Worm (Caenorhabditis elegans) whole organism, young adult: ENCODE data around the gene glrx-3.

Experiments
- B0035.1 ChIP-seq: sonication (generic microtip); optimal IDR thresholded peaks from 2 replicates; lab custom pipeline; 2016; ENCODE audit warnings: missing genetic modification characterization, mild to moderate bottlenecking, missing compliant biosample characterization, missing genotype, missing genetic modification reagents
- C17E4.6 ChIP-seq: fragments of 200-800 bp; sonication (Bioruptor generic); IDR thresholded peaks from 2 replicates; pipeline ENCODE4 v1.3.6; 2022; ENCODE audit warnings: missing genetic modification reagents, missing genetic modification characterization, missing compliant biosample characterization
- F23B12.7 ChIP-seq: sonication (generic microtip); optimal IDR thresholded peaks from 2 replicates; lab custom pipeline; 2017; ENCODE audit warnings: missing genetic modification characterization, mild to moderate bottlenecking, missing compliant biosample characterization, antibody characterized with exemption, moderate library complexity; ENCODE audit not compliant: insufficient read depth
- F33H1.4 ChIP-seq: fragments of 200-800 bp; sonication (Bioruptor generic); IDR thresholded peaks from 2 replicates; pipeline ENCODE4 v1.3.6; 2022; ENCODE audit warnings: missing genetic modification reagents, missing genetic modification characterization, missing compliant biosample characterization
- F37B4.10 ChIP-seq: fragments of 200-800 bp; sonication (Bioruptor generic); IDR thresholded peaks from 2 replicates; pipeline ENCODE4 v1.3.6; 2022; ENCODE audit warnings: missing genetic modification characterization, missing compliant biosample characterization
- F39B2.1 ChIP-seq: fragments of 200-800 bp; sonication (Bioruptor generic); IDR thresholded peaks from 2 replicates; pipeline ENCODE4 v1.3.6; 2022; ENCODE audit warnings: missing genetic modification reagents, missing genetic modification characterization, missing compliant biosample characterization
- K11D2.4 ChIP-seq: fragments of 200-800 bp; sonication (Bioruptor generic); IDR thresholded peaks from 2 replicates; pipeline ENCODE4 v1.3.6; 2022; ENCODE audit warnings: missing genetic modification reagents, missing genetic modification characterization, missing compliant biosample characterization
- Y53G8AR.9 ChIP-seq: fragments of 200-800 bp; sonication (Bioruptor generic); conservative IDR thresholded peaks from 2 replicates; pipeline ENCODE4 v1.3.6; 2022; ENCODE audit warnings: missing genetic modification reagents, missing genetic modification characterization, missing compliant biosample characterization
- Y67H2A.10 ChIP-seq: fragments of 200-800 bp; sonication (Bioruptor generic); conservative IDR thresholded peaks from 2 replicates; pipeline ENCODE4 v1.3.6; 2022; ENCODE audit warnings: missing genetic modification reagents, missing genetic modification characterization, missing compliant biosample characterization
- Y79H2A.3 ChIP-seq: fragments of 200-800 bp; sonication (Bioruptor generic); conservative IDR thresholded peaks from 2 replicates; pipeline ENCODE4 v1.3.6; 2022; ENCODE audit warnings: missing genetic modification reagents, missing genetic modification characterization, missing compliant biosample characterization
- akir-1 ChIP-seq: fragments of 200-800 bp; sonication (Bioruptor generic); optimal IDR thresholded peaks from 2 replicates; lab custom pipeline; 2018; ENCODE audit warnings: mild to moderate bottlenecking, missing genetic modification characterization, moderate library complexity, missing compliant biosample characterization
- aptf-3 ChIP-seq: fragments of 200-800 bp; sonication (Bioruptor generic); IDR thresholded peaks from 2 replicates; pipeline ENCODE4 v1.3.6; 2022; ENCODE audit warnings: missing genetic modification characterization, missing compliant biosample characterization
- bed-1 ChIP-seq: fragments of 200-800 bp; sonication (Bioruptor generic); IDR thresholded peaks from 2 replicates; pipeline ENCODE4 v1.3.6; 2022; ENCODE audit warnings: missing genetic modification reagents, missing genetic modification characterization, missing compliant biosample characterization
- bed-2 ChIP-seq: fragments of 200-800 bp; sonication (Bioruptor generic); IDR thresholded peaks from 2 replicates; pipeline ENCODE4 v1.3.6; 2022; ENCODE audit warnings: missing genetic modification reagents, missing genetic modification characterization, missing compliant biosample characterization
- ccch-3 ChIP-seq: fragments of 200-800 bp; sonication (Bioruptor generic); optimal IDR thresholded peaks from 2 replicates; lab custom pipeline; 2018; ENCODE audit warnings: mild to moderate bottlenecking, missing genetic modification characterization, missing compliant biosample characterization
- cebp-1 ChIP-seq, 2 experiments: fragments of 200-800 bp in 1 of 2; sonication (Bioruptor generic) in 1 of 2; sonication (generic microtip) in 1 of 2; IDR thresholded peaks in 1 of 2; optimal IDR thresholded peaks in 1 of 2; 2 replicates each; pipeline versions ENCODE4 v1.3.6 to Lab custom; 2017 to 2022; ENCODE audit warnings: missing compliant biosample characterization in 2 of 2, missing genetic modification characterization in 2 of 2, mild to moderate bottlenecking in 1 of 2, missing genetic modification reagents in 1 of 2, moderate library complexity in 1 of 2
- ceh-58 ChIP-seq: fragments of 200-800 bp; sonication (Bioruptor generic); IDR thresholded peaks from 2 replicates; pipeline ENCODE4 v1.3.6; 2022; ENCODE audit warnings: missing genetic modification characterization, missing compliant biosample characterization
- ceh-91 ChIP-seq: fragments of 200-800 bp; sonication (Bioruptor generic); IDR thresholded peaks from 2 replicates; pipeline ENCODE4 v1.3.6; 2022; ENCODE audit warnings: missing genetic modification reagents, missing genetic modification characterization, missing compliant biosample characterization
- ets-4 ChIP-seq: fragments of 200-800 bp; sonication (Bioruptor generic); optimal IDR thresholded peaks from 2 replicates; lab custom pipeline; 2018; ENCODE audit warnings: mild to moderate bottlenecking, missing genetic modification characterization, missing compliant biosample characterization
- fkh-3 ChIP-seq: sonication (generic microtip); optimal IDR thresholded peaks from 2 replicates; lab custom pipeline; 2016; ENCODE audit warnings: mild to moderate bottlenecking, missing genetic modification characterization, missing compliant biosample characterization
- hlh-26 ChIP-seq: fragments of 200-800 bp; sonication (Bioruptor generic); conservative IDR thresholded peaks from 2 replicates; pipeline ENCODE4 v1.3.6; 2022; ENCODE audit warnings: missing genetic modification reagents, missing genetic modification characterization, missing compliant biosample characterization
- hrde-1 ChIP-seq: sonication (generic microtip); optimal IDR thresholded peaks from 2 replicates; lab custom pipeline; 2016; ENCODE audit warnings: missing genetic modification characterization, mild to moderate bottlenecking, missing compliant biosample characterization, moderate library complexity, missing genotype, missing genetic modification reagents, borderline replicate concordance
- lag-1 ChIP-seq: fragments of 200-800 bp; sonication (Bioruptor generic); IDR thresholded peaks from 2 replicates; pipeline ENCODE4 v1.3.6; 2022; ENCODE audit warnings: missing genetic modification reagents, missing genetic modification characterization, missing compliant biosample characterization
- let-607 ChIP-seq, 2 experiments: fragments of 200-800 bp in 1 of 2; sonication (Bioruptor generic) in 1 of 2; sonication (generic microtip) in 1 of 2; optimal IDR thresholded peaks; 2 replicates each; lab custom pipeline; 2016 to 2018; ENCODE audit warnings: mild to moderate bottlenecking in 2 of 2, missing compliant biosample characterization in 2 of 2, missing genetic modification characterization in 2 of 2, moderate library complexity in 2 of 2, missing genotype in 1 of 2
- mes-4 ChIP-seq: sonication (generic microtip); optimal IDR thresholded peaks from 2 replicates; lab custom pipeline; 2016; ENCODE audit warnings: missing genotype, missing genetic modification characterization, missing compliant biosample characterization
- nfya-1 ChIP-seq: sonication (generic microtip); optimal IDR thresholded peaks from 2 replicates; lab custom pipeline; 2017; ENCODE audit warnings: antibody characterized with exemption, missing compliant biosample characterization, missing genetic modification characterization, borderline replicate concordance; ENCODE audit not compliant: insufficient read depth
- nhr-120 ChIP-seq: fragments of 200-800 bp; sonication (Bioruptor generic); IDR thresholded peaks from 2 replicates; pipeline ENCODE4 v1.3.6; 2022; ENCODE audit warnings: missing genetic modification characterization, missing compliant biosample characterization
- nhr-80 ChIP-seq: sonication (generic microtip); optimal IDR thresholded peaks from 2 replicates; lab custom pipeline; 2016; ENCODE audit warnings: missing genetic modification characterization, missing compliant biosample characterization
- rcor-1 ChIP-seq: fragments of 200-800 bp; sonication (Bioruptor generic); IDR thresholded peaks from 2 replicates; pipeline ENCODE4 v1.3.6; 2022; ENCODE audit warnings: missing genetic modification reagents, missing genetic modification characterization, missing compliant biosample characterization
- rec-8 ChIP-seq, 2 experiments: sonication (generic microtip); optimal IDR thresholded peaks; 2 replicates each; lab custom pipeline; 2016; ENCODE audit warnings: mild to moderate bottlenecking in 2 of 2, missing genetic modification characterization in 2 of 2, missing genetic modification reagents in 2 of 2, missing genotype in 2 of 2, missing biosample characterization in 1 of 2, missing compliant biosample characterization in 1 of 2, moderate library complexity in 1 of 2
- snpc-4 ChIP-seq, 5 experiments: fragments of 150-350 bp in 1 of 5; sonication (generic microtip) in 4 of 5; optimal IDR thresholded peaks; 2 replicates each; lab custom pipeline; 2014 to 2018; ENCODE audit warnings: missing genetic modification characterization in 5 of 5, missing biosample characterization in 3 of 5, antibody characterized with exemption in 2 of 5, mild to moderate bottlenecking in 2 of 5, missing compliant biosample characterization in 2 of 5, missing genotype in 2 of 5, moderate library complexity in 2 of 5, missing genetic modification reagents in 1 of 5
- tbx-9 ChIP-seq: sonication (generic microtip); optimal IDR thresholded peaks from 2 replicates; lab custom pipeline; 2016; ENCODE audit warnings: borderline replicate concordance, missing genetic modification characterization, inconsistent platforms, missing compliant biosample characterization
- unc-130 ChIP-seq: sonication (generic microtip); optimal IDR thresholded peaks from 2 replicates; lab custom pipeline; 2016; ENCODE audit warnings: missing genetic modification reagents, missing genetic modification characterization, missing compliant biosample characterization
- xnd-1 ChIP-seq: sonication (generic microtip); optimal IDR thresholded peaks from 2 replicates; lab custom pipeline; 2016; ENCODE audit warnings: missing genotype, missing genetic modification reagents, missing genetic modification characterization, missing compliant biosample characterization
- zfh-2 ChIP-seq: fragments of 200-800 bp; sonication (Bioruptor generic); conservative IDR thresholded peaks from 2 replicates; pipeline ENCODE4 v1.3.6; 2022; ENCODE audit warnings: missing genetic modification reagents, missing genetic modification characterization, missing compliant biosample characterization
- zim-3 ChIP-seq: sonication (generic microtip); optimal IDR thresholded peaks from 2 replicates; lab custom pipeline; 2017; ENCODE audit warnings: mild to moderate bottlenecking, missing genetic modification characterization, moderate library complexity, missing compliant biosample characterization
- ztf-25 ChIP-seq: fragments of 200-800 bp; sonication (Bioruptor generic); IDR thresholded peaks from 2 replicates; pipeline ENCODE4 v1.3.6; 2022; ENCODE audit warnings: missing genetic modification reagents, missing genetic modification characterization, missing compliant biosample characterization
- ztf-6 ChIP-seq: fragments of 200-800 bp; sonication (Bioruptor generic); IDR thresholded peaks from 2 replicates; pipeline ENCODE4 v1.3.6; 2022; ENCODE audit warnings: missing genetic modification reagents, missing genetic modification characterization, missing compliant biosample characterization

The glrx-3 gene

ce11 chrV:4361505-4361904, 20.4 kb upstream of the glrx-3 start, which contains the start of gene F32D1.3:
TSS of gene F32D1.3 (minus strand) at chrV:4361569.
- no peak for TF ChIP-seq C17E4.6
- TF ChIP-seq zim-3 (tag; lab: Kevin White, UChicago): no peak
- TF ChIP-seq ztf-6 (GFP tag; lab: Robert Waterston, UW): no peak
- TF ChIP-seq Y53G8AR.9 (GFP tag; lab: Robert Waterston, UW): no peak

- TF ChIP-seq ztf-25 (GFP tag; lab: Robert Waterston, UW) (no peak), nhr-80 (tag; lab: Kevin White, UChicago) (peak; percentile 24), nhr-120 (GFP tag; lab: Robert Waterston, UW) (no peak), F23B12.7 (tag; lab: Kevin White, UChicago) (no peak), let-607 (tag; optimal IDR thresholded peaks at IDR 0.05; lab: Kevin White, UChicago) (peak in 1 of 2 experiments; percentile 62)
Observed at ce11 chrV:4360018-4360417, 18.9 kb upstream of the glrx-3 start.

ce11 chrV:4359127-4359526, 18.0 kb upstream of the glrx-3 start:
- TF ChIP-seq fkh-3 (tag; lab: Kevin White, UChicago): no peak
- no peak for TF ChIP-seq akir-1 (GFP tag; lab: Kevin White, UChicago)
- no peak for TF ChIP-seq bed-1 (GFP tag; lab: Robert Waterston, UW)
- TF ChIP-seq unc-130 (GFP tag; lab: Kevin White, UChicago): no peak
- TF ChIP-seq lag-1 (GFP tag; lab: Robert Waterston, UW): no peak
- TF ChIP-seq let-607 (tag; optimal IDR thresholded peaks at IDR 0.05; lab: Kevin White, UChicago): no peak
- no peak for TF ChIP-seq hrde-1

ce11 chrV:4357369-4357768, 16.3 kb upstream of the glrx-3 start:
- peak; percentile 65; the same call in 1 of the 2 replicates for TF ChIP-seq cebp-1 (GFP tag; IDR thresholded peaks at IDR 0.05; lab: Robert Waterston, UW)
- peak; percentile 94 for TF ChIP-seq cebp-1 (tag; optimal IDR thresholded peaks at IDR 0.05; lab: Kevin White, UChicago)
- no peak for TF ChIP-seq xnd-1 (tag; lab: Kevin White, UChicago)
- no peak for TF ChIP-seq snpc-4 (GFP tag; optimal IDR thresholded peaks at IDR 0.05; lab: Kevin White, UChicago)
- TF ChIP-seq snpc-4 (tag; optimal IDR thresholded peaks at IDR 0.05; lab: Kevin White, UChicago): no peak
- TF ChIP-seq zfh-2 (GFP tag; lab: Robert Waterston, UW): no peak
- no peak for TF ChIP-seq bed-2

- TF ChIP-seq ceh-58 (GFP tag; lab: Robert Waterston, UW): no peak
- no peak for TF ChIP-seq F39B2.1 (GFP tag; lab: Robert Waterston, UW)
- TF ChIP-seq Y67H2A.10 (GFP tag; lab: Robert Waterston, UW): no peak
- no peak for TF ChIP-seq aptf-3 (GFP tag; lab: Robert Waterston, UW)
- no peak for TF ChIP-seq B0035.1 (tag; lab: Kevin White, UChicago)
- no peak for TF ChIP-seq rcor-1 (GFP tag; lab: Robert Waterston, UW)
- no peak for TF ChIP-seq F37B4.10 (GFP tag; lab: Robert Waterston, UW)
Observed at ce11 chrV:4356047-4356612, 15.0 kb upstream of the glrx-3 start.

- TF ChIP-seq ccch-3 (no peak), nfya-1 (tag; lab: Kevin White, UChicago) (no peak), Y79H2A.3 (GFP tag; lab: Robert Waterston, UW) (no peak), ets-4 (GFP tag; lab: Kevin White, UChicago) (no peak), tbx-9 (tag; lab: Kevin White, UChicago) (no peak), F33H1.4 (GFP tag; lab: Robert Waterston, UW) (peak; percentile 93), ceh-91 (peak; percentile 74), zim-3 (tag; lab: Kevin White, UChicago) (no peak), rec-8 (tag; optimal IDR thresholded peaks at IDR 0.05; lab: Kevin White, UChicago) (no peak), ztf-25 (GFP tag; lab: Robert Waterston, UW) (no peak), K11D2.4 (GFP tag; lab: Robert Waterston, UW) (no peak), mes-4 (tag; lab: Kevin White, UChicago) (no peak), hlh-26 (GFP tag; lab: Robert Waterston, UW) (no peak)
Observed at ce11 chrV:4346799-4347198, 5.7 kb upstream of the glrx-3 start, which contains the start of gene mcm-7. TSS of gene mcm-7 (plus strand) at chrV:4347166.
